Worm (Caenorhabditis elegans): ENCODE measurements around the gene mys-1.

ce11 chrV:7060396-7060795, 24.1 kb downstream of the mys-1 start, which contains the start of the genes Y57E12AL.6 and Y57E12AL.1:
- TF ChIP-seq nhr-77 (tag; optimal IDR thresholded peaks at IDR 0.05) (peak; percentile 88), madf-5 (GFP tag; IDR thresholded peaks at IDR 0.05) (no peak), ztf-11 (tag; optimal IDR thresholded peaks at IDR 0.05) (no peak), zag-1 (tag; optimal IDR thresholded peaks at IDR 0.05) (no peak), dmd-6 (GFP tag; IDR thresholded peaks at IDR 0.05) (peak; percentile 80), lin-15B (tag; optimal IDR thresholded peaks at IDR 0.05) (no peak), lsy-2 (tag; optimal IDR thresholded peaks at IDR 0.05) (peak; percentile 44 to 90), fkh-10 (GFP tag; optimal IDR thresholded peaks at IDR 0.05) (peak; percentile 43), nhr-10 (tag; optimal IDR thresholded peaks at IDR 0.05) (no peak), madf-9 (GFP tag; conservative IDR thresholded peaks at IDR 0.05) (no peak), ztf-7 (tag; optimal IDR thresholded peaks at IDR 0.05) (peak; percentile 84), egl-27 (tag; optimal IDR thresholded peaks at IDR 0.05) (no peak), mxl-2 (GFP tag; conservative IDR thresholded peaks at IDR 0.05) (no peak), nhr-11 (tag; optimal IDR thresholded peaks at IDR 0.05) (peak; percentile 72)

Data from whole organism, L4 larva.